Fruit fly (Drosophila melanogaster) whole organism, pupa: Measurements from ENCODE around the gene Uxs.

Source experiments
- CG10348 ChIP-seq: fragments of 200-800 bp; sonication (Bioruptor generic); IDR thresholded peaks from 2 replicates; pipeline ENCODE4 v1.3.6; 2022; ENCODE audit warnings: missing biosample characterization, missing genetic modification characterization
- CG12605 ChIP-seq: fragments of 200-800 bp; sonication (Bioruptor generic); IDR thresholded peaks from 2 replicates; pipeline ENCODE4 v1.3.6; 2022; ENCODE audit warnings: missing biosample characterization, missing genetic modification characterization
- CG13204 ChIP-seq: fragments of 200-800 bp; sonication (Bioruptor generic); optimal IDR thresholded peaks from 2 replicates; lab custom pipeline; 2018; ENCODE audit warnings: missing biosample characterization, mild to moderate bottlenecking, missing genetic modification characterization, moderate library complexity
- CG14655 ChIP-seq: fragments of 200-800 bp; sonication (Bioruptor generic); optimal IDR thresholded peaks from 3 replicates; lab custom pipeline; 2017; ENCODE audit warnings: mild to moderate bottlenecking, missing biosample characterization, missing genetic modification reagents, missing genetic modification characterization
- CG15710 ChIP-seq: fragments of 200-800 bp; sonication (Bioruptor generic); optimal IDR thresholded peaks from 2 replicates; lab custom pipeline; 2018; ENCODE audit warnings: missing biosample characterization, mild to moderate bottlenecking, missing genetic modification characterization, moderate library complexity
- CG17806 ChIP-seq: fragments of 200-800 bp; sonication (Bioruptor generic); optimal IDR thresholded peaks from 2 replicates; lab custom pipeline; 2018; ENCODE audit warnings: missing biosample characterization, mild to moderate bottlenecking, missing genetic modification characterization, moderate library complexity
- CG34367 ChIP-seq: fragments of 200-800 bp; sonication (Bioruptor generic); optimal IDR thresholded peaks from 2 replicates; lab custom pipeline; 2018; ENCODE audit warnings: missing biosample characterization, mild to moderate bottlenecking, missing genetic modification characterization
- CG4496 ChIP-seq: fragments of 200-800 bp; sonication (Bioruptor generic); IDR thresholded peaks from 3 replicates; pipeline ENCODE4 v1.3.6; 2022; ENCODE audit warnings: missing biosample characterization, missing genetic modification characterization
- CG8159 ChIP-seq: fragments of 200-800 bp; sonication (Bioruptor generic); optimal IDR thresholded peaks from 3 replicates; lab custom pipeline; 2018; ENCODE audit warnings: missing biosample characterization, mild to moderate bottlenecking, missing genetic modification characterization, moderate library complexity
- CG8301 ChIP-seq: fragments of 200-800 bp; sonication (Bioruptor generic); optimal IDR thresholded peaks from 2 replicates; lab custom pipeline; 2018; ENCODE audit warnings: missing biosample characterization, mild to moderate bottlenecking, missing genetic modification characterization
- CG9948 ChIP-seq: fragments of 200-800 bp; sonication (Bioruptor generic); optimal IDR thresholded peaks from 2 replicates; lab custom pipeline; 2018; ENCODE audit warnings: missing biosample characterization, mild to moderate bottlenecking, missing genetic modification characterization, moderate library complexity
- D1 ChIP-seq: fragments of 200-800 bp; sonication (Bioruptor generic); optimal IDR thresholded peaks from 2 replicates; lab custom pipeline; 2018; ENCODE audit warnings: missing biosample characterization, mild to moderate bottlenecking, missing genetic modification characterization, moderate library complexity
- EcR ChIP-seq: fragments of 200-800 bp; sonication (Bioruptor generic); optimal IDR thresholded peaks from 3 replicates; lab custom pipeline; 2019; ENCODE audit warnings: missing biosample characterization, missing genetic modification characterization, mild to moderate bottlenecking, moderate library complexity, missing genetic modification reagents
- Ets98B ChIP-seq: fragments of 200-800 bp; sonication (Bioruptor generic); IDR thresholded peaks from 2 replicates; pipeline ENCODE4 v1.3.6; 2022; ENCODE audit warnings: missing biosample characterization, missing genetic modification characterization
- Pif1A ChIP-seq: fragments of 200-800 bp; sonication (Bioruptor generic); optimal IDR thresholded peaks from 3 replicates; lab custom pipeline; 2016; ENCODE audit warnings: missing biosample characterization, missing genetic modification characterization
- Pif1B ChIP-seq: fragments of 200-800 bp; sonication (Bioruptor generic); optimal IDR thresholded peaks from 3 replicates; lab custom pipeline; 2016; ENCODE audit warnings: missing biosample characterization, missing genetic modification characterization
- gl ChIP-seq: fragments of 200-800 bp; sonication (Bioruptor generic); optimal IDR thresholded peaks from 2 replicates; lab custom pipeline; 2018; ENCODE audit warnings: missing biosample characterization, mild to moderate bottlenecking, missing genetic modification characterization

Uxs gene

DNA sequence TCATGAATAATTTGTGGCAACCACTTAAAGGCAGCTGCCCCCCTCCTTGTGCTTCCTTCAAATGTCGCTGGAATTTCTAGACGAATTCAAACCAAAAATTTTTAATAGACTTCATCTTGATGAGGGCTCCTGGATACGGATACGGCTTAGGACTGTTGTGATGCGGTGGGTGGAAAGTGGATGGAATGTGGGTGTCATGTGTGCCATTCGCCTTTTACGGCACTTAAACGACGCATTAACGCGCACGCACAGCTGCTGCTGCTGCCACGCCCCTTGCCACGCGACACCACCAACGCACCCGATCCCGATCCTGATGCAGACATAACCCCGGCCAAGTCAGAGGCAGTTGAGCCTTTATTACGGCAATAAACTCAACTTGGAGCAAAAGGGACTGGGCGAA, 39.0 kb downstream of the Uxs start:
- no peak for TF ChIP-seq CG9948 (tag; lab: Kevin White, UChicago)
- no peak for TF ChIP-seq gl (tag; lab: Kevin White, UChicago)
- TF ChIP-seq D1 (tag; lab: Kevin White, UChicago): no peak
- TF ChIP-seq CG4496 (GFP tag; lab: Robert Waterston, UW): no peak
- TF ChIP-seq CG14655 (GFP tag; lab: Kevin White, UChicago): no peak
- TF ChIP-seq Pif1A (GFP tag; lab: Kevin White, UChicago): no peak
- TF ChIP-seq Pif1B (GFP tag; lab: Kevin White, UChicago): no peak
- TF ChIP-seq CG17806 (tag; lab: Kevin White, UChicago): no peak
- no peak for TF ChIP-seq CG10348 (GFP tag; lab: Robert Waterston, UW)
- no peak for TF ChIP-seq CG12605 (GFP tag; lab: Robert Waterston, UW)

DNA sequence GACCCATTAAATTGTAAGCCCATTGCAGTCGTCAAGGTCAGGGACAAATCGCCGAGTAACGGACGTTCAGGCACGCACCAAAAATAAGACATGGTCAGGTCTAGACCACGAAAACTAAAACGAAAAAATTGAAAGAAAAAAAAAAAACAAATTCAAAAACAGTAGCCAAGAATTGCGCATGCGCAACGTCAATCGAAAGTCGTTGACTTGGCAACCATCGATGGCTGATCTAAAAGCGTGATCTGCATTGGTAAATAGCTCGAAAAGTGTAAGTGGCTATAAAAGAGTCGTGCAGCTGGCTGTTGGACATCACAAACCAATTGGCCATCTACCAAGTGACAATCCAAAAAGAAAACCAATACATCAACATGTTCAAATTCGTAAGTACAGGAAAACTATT, 41.1 kb downstream of the Uxs start, which contains the start of gene CG13678:
Gene CG13678 (plus strand): TSS at position 307 of the 400 bp plus-strand sequence.
- TF ChIP-seq CG17806 (tag; lab: Kevin White, UChicago) (no peak), CG34367 (tag; lab: Kevin White, UChicago) (no peak), EcR (no peak), CG8159 (tag; lab: Kevin White, UChicago) (no peak), Pif1A (GFP tag; lab: Kevin White, UChicago) (no peak), Pif1B (GFP tag; lab: Kevin White, UChicago) (no peak), CG15710 (tag; lab: Kevin White, UChicago) (no peak), gl (tag; lab: Kevin White, UChicago) (no peak), CG10348 (GFP tag; lab: Robert Waterston, UW) (no peak), CG13204 (GFP tag; lab: Kevin White, UChicago) (no peak), CG9948 (tag; lab: Kevin White, UChicago) (no peak), CG8301 (tag; lab: Kevin White, UChicago) (no peak)

DNA sequence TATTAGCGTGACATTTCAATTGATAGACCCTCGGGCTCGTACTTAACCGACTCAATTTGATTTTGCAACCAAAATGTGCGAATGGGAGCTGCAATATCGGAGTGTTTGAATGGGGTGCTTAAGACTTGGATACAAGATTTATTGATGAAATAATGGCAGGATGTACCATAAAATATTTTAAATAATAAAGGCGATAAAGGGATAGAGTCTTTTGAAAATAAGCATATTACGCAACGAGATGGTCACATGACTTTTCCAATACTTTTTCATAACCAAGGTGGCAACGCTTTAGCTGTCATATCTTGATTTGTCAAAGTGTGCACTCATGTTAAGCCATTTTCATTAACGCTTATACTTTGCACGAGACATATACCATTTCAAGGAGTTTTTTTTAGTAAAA, 48.2 kb downstream of the Uxs start, which contains the start of gene eIF4E3:
Gene eIF4E3 (plus strand): TSS at position 301 of the 400 bp plus-strand sequence.
- no peak for TF ChIP-seq Ets98B (GFP tag; lab: Robert Waterston, UW)
- TF ChIP-seq CG34367 (tag; lab: Kevin White, UChicago): no peak
- no peak for TF ChIP-seq CG13204 (GFP tag; lab: Kevin White, UChicago)
- TF ChIP-seq gl (tag; lab: Kevin White, UChicago): no peak
- TF ChIP-seq CG12605 (GFP tag; lab: Robert Waterston, UW): no peak
